Worm (Caenorhabditis elegans) whole organism, mixed stage, embryonic: ENCODE data around the gene R160.6.

Source experiments
- M03D4.4 ChIP-seq: sonication (generic microtip); optimal IDR thresholded peaks from 2 replicates; lab custom pipeline; 2017; ENCODE audit warnings: mild to moderate bottlenecking, missing genetic modification characterization, missing compliant biosample characterization
- bed-3 ChIP-seq: fragments of 200-800 bp; sonication (Bioruptor generic); optimal IDR thresholded peaks from 3 replicates; lab custom pipeline; 2018; ENCODE audit warnings: mild to moderate bottlenecking, missing genetic modification characterization, moderate library complexity, missing compliant biosample characterization
- blmp-1 ChIP-seq: fragments of 150-350 bp; optimal IDR thresholded peaks from 2 replicates; lab custom pipeline; 2014; ENCODE audit warnings: missing biosample characterization, missing genetic modification characterization
- ceh-39 ChIP-seq: fragments of 150-350 bp; optimal IDR thresholded peaks from 2 replicates; lab custom pipeline; 2014; ENCODE audit warnings: missing biosample characterization, missing genetic modification characterization
- ceh-43 ChIP-seq: fragments of 200-800 bp; sonication (Bioruptor generic); optimal IDR thresholded peaks from 2 replicates; lab custom pipeline; 2018; ENCODE audit warnings: mild to moderate bottlenecking, missing genetic modification characterization, moderate library complexity, missing compliant biosample characterization
- ces-1 ChIP-seq: fragments of 150-350 bp; optimal IDR thresholded peaks from 2 replicates; lab custom pipeline; 2014; ENCODE audit warnings: missing biosample characterization, missing genetic modification reagents, missing genetic modification characterization
- cnd-1 ChIP-seq: fragments of 200-800 bp; sonication (Bioruptor generic); optimal IDR thresholded peaks from 2 replicates; lab custom pipeline; 2018; ENCODE audit warnings: mild to moderate bottlenecking, missing genetic modification characterization, missing compliant biosample characterization
- drap-1 ChIP-seq: fragments of 200-800 bp; sonication (Bioruptor generic); optimal IDR thresholded peaks from 3 replicates; lab custom pipeline; 2018; ENCODE audit warnings: mild to moderate bottlenecking, missing genetic modification characterization, missing compliant biosample characterization
- elt-1 ChIP-seq: sonication (generic microtip); optimal IDR thresholded peaks from 2 replicates; lab custom pipeline; 2017; ENCODE audit warnings: missing genetic modification characterization, mild to moderate bottlenecking, missing compliant biosample characterization, antibody characterized with exemption, moderate library complexity, borderline replicate concordance; ENCODE audit not compliant: insufficient read depth
- elt-3 ChIP-seq: fragments of 150-350 bp; optimal IDR thresholded peaks from 2 replicates; lab custom pipeline; 2014; ENCODE audit warnings: missing biosample characterization, missing genetic modification characterization
- flh-1 ChIP-seq: fragments of 200-800 bp; sonication (Bioruptor generic); optimal IDR thresholded peaks from 2 replicates; lab custom pipeline; 2018; ENCODE audit warnings: mild to moderate bottlenecking, missing genetic modification characterization, moderate library complexity, missing compliant biosample characterization
- ham-2 ChIP-seq: fragments of 200-800 bp; sonication (Bioruptor generic); optimal IDR thresholded peaks from 2 replicates; lab custom pipeline; 2018; ENCODE audit warnings: mild to moderate bottlenecking, missing genetic modification characterization, missing compliant biosample characterization
- hlh-1 ChIP-seq: fragments of 150-350 bp; optimal IDR thresholded peaks from 2 replicates; lab custom pipeline; 2014; ENCODE audit warnings: missing biosample characterization, missing genetic modification reagents, missing genetic modification characterization
- lin-13 ChIP-seq: fragments of 150-350 bp; optimal IDR thresholded peaks from 2 replicates; lab custom pipeline; 2014; ENCODE audit warnings: missing biosample characterization, missing genetic modification characterization
- lin-32 ChIP-seq: fragments of 200-800 bp; sonication (Bioruptor generic); optimal IDR thresholded peaks from 2 replicates; lab custom pipeline; 2018; ENCODE audit warnings: mild to moderate bottlenecking, missing genetic modification characterization, missing compliant biosample characterization
- lsy-2 ChIP-seq: fragments of 150-350 bp; optimal IDR thresholded peaks from 2 replicates; lab custom pipeline; 2014; ENCODE audit warnings: missing biosample characterization, missing genetic modification characterization
- mab-5 ChIP-seq: fragments of 150-350 bp; optimal IDR thresholded peaks from 2 replicates; lab custom pipeline; 2014; ENCODE audit warnings: missing biosample characterization, missing genetic modification characterization
- mep-1 ChIP-seq: fragments of 150-350 bp; optimal IDR thresholded peaks from 2 replicates; lab custom pipeline; 2017; ENCODE audit warnings: missing biosample characterization, missing genetic modification reagents, missing genetic modification characterization, inconsistent platforms
- mls-2 ChIP-seq: sonication (generic microtip); optimal IDR thresholded peaks from 2 replicates; lab custom pipeline; 2016; ENCODE audit warnings: mild to moderate bottlenecking, missing genetic modification characterization, moderate library complexity, missing compliant biosample characterization
- nhr-12 ChIP-seq: fragments of 150-350 bp; optimal IDR thresholded peaks from 2 replicates; lab custom pipeline; 2014; ENCODE audit warnings: missing biosample characterization, missing genetic modification characterization
- nhr-2 ChIP-seq: fragments of 150-350 bp; optimal IDR thresholded peaks from 2 replicates; lab custom pipeline; 2014; ENCODE audit warnings: missing biosample characterization, missing genetic modification characterization
- nhr-237 ChIP-seq: fragments of 150-350 bp; optimal IDR thresholded peaks from 2 replicates; lab custom pipeline; 2014; ENCODE audit warnings: missing biosample characterization, missing genetic modification characterization
- nhr-28 ChIP-seq: fragments of 150-350 bp; optimal IDR thresholded peaks from 2 replicates; lab custom pipeline; 2014; ENCODE audit warnings: missing biosample characterization, missing genetic modification characterization
- nhr-76 ChIP-seq: sonication (generic microtip); optimal IDR thresholded peaks from 2 replicates; lab custom pipeline; 2017; ENCODE audit warnings: missing biosample characterization, missing genetic modification characterization
- pha-4 ChIP-seq: fragments of 150-350 bp; optimal IDR thresholded peaks from 2 replicates; lab custom pipeline; 2018; ENCODE audit warnings: missing biosample characterization, missing genetic modification reagents, missing genetic modification characterization
- sem-2 ChIP-seq: fragments of 200-800 bp; sonication (Bioruptor generic); optimal IDR thresholded peaks from 2 replicates; lab custom pipeline; 2018; ENCODE audit warnings: mild to moderate bottlenecking, missing genetic modification characterization, missing compliant biosample characterization
- snpc-4 ChIP-seq: fragments of 150-350 bp; optimal IDR thresholded peaks from 2 replicates; lab custom pipeline; 2014; ENCODE audit warnings: missing biosample characterization, missing genetic modification characterization
- sptf-1 ChIP-seq: sonication (generic microtip); optimal IDR thresholded peaks from 2 replicates; lab custom pipeline; 2017; ENCODE audit warnings: mild to moderate bottlenecking, missing genetic modification characterization, moderate library complexity, missing compliant biosample characterization
- tbx-8 ChIP-seq: fragments of 200-800 bp; sonication (Bioruptor generic); optimal IDR thresholded peaks from 2 replicates; lab custom pipeline; 2018; ENCODE audit warnings: mild to moderate bottlenecking, missing genetic modification characterization, moderate library complexity, missing compliant biosample characterization
- unc-120 ChIP-seq: sonication (generic microtip); optimal IDR thresholded peaks from 2 replicates; lab custom pipeline; 2017; ENCODE audit warnings: missing genetic modification characterization, missing compliant biosample characterization; ENCODE audit not compliant: poor library complexity, severe bottlenecking
- unc-39 ChIP-seq: fragments of 150-350 bp; optimal IDR thresholded peaks from 2 replicates; lab custom pipeline; 2014; ENCODE audit warnings: missing biosample characterization, missing genetic modification characterization
- unc-62 ChIP-seq: fragments of 150-350 bp; optimal IDR thresholded peaks from 2 replicates; lab custom pipeline; 2014; ENCODE audit warnings: missing biosample characterization, missing genetic modification reagents, missing genetic modification characterization
- zip-8 ChIP-seq: fragments of 150-350 bp; optimal IDR thresholded peaks from 2 replicates; lab custom pipeline; 2014; ENCODE audit warnings: missing biosample characterization, missing genetic modification characterization
- ztf-11 ChIP-seq: fragments of 150-350 bp; optimal IDR thresholded peaks from 2 replicates; lab custom pipeline; 2014; ENCODE audit warnings: missing biosample characterization, missing genetic modification characterization

R160.6 gene

DNA sequence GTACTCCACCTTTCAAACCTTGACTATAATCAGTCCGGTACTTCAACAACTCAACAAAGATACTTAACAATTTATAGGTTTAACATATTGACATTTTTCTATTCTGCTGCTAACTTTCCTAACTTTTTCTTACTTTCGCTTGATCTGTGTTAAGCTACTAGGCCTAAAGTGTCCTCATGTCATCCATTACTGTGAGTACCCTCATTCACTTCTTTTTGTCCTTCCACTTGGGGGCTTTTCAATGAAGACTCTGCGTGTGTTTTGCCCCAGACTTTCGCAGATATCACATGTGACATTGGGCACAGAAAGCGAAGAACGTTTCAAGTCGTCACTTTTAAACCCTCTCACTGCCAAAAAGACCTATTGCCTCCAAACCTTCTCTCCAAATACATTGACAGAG lies 31.7 kb upstream of the R160.6 start:
- TF ChIP-seq tbx-8 (no peak), bed-3 (GFP tag; lab: Kevin White, UChicago) (no peak)

- TF ChIP-seq zip-8 (no peak), nhr-28 (tag; lab: Kevin White, UChicago) (no peak), bed-3 (GFP tag; lab: Kevin White, UChicago) (no peak), sem-2 (GFP tag; lab: Kevin White, UChicago) (no peak), lsy-2 (no peak), nhr-2 (no peak), nhr-237 (tag; lab: Kevin White, UChicago) (no peak), lin-32 (GFP tag; lab: Kevin White, UChicago) (no peak), ceh-39 (tag; lab: Kevin White, UChicago) (no peak), mab-5 (no peak), mls-2 (no peak), pha-4 (no peak), nhr-12 (tag; lab: Kevin White, UChicago) (no peak), mep-1 (tag; lab: Kevin White, UChicago) (no peak), lin-13 (tag; lab: Kevin White, UChicago) (no peak), nhr-76 (tag; lab: Kevin White, UChicago) (no peak), elt-1 (tag; lab: Kevin White, UChicago) (no peak), drap-1 (GFP tag; lab: Kevin White, UChicago) (no peak), unc-39 (no peak)
Measured at ce11 chrX:4402854-4403253, 29.8 kb upstream of the R160.6 start, which contains the start of gene D1079.1. Gene D1079.1, plus strand, starts transcription at chrX:4403154.

ce11 chrX:4400296-4400695 lies 27.3 kb upstream of the R160.6 start:
- no peak for TF ChIP-seq nhr-76 (tag; lab: Kevin White, UChicago)
- no peak for TF ChIP-seq ztf-11 (tag; lab: Kevin White, UChicago)
- no peak for TF ChIP-seq bed-3 (GFP tag; lab: Kevin White, UChicago)
- no peak for TF ChIP-seq mep-1 (tag; lab: Kevin White, UChicago)
- no peak for TF ChIP-seq sem-2 (GFP tag; lab: Kevin White, UChicago)
- TF ChIP-seq drap-1 (GFP tag; lab: Kevin White, UChicago): no peak
- no peak for TF ChIP-seq mab-5
- TF ChIP-seq blmp-1 (tag; lab: Kevin White, UChicago): no peak
- no peak for TF ChIP-seq hlh-1 (tag; lab: Kevin White, UChicago)
- TF ChIP-seq flh-1 (GFP tag; lab: Kevin White, UChicago): no peak
- TF ChIP-seq elt-1 (tag; lab: Kevin White, UChicago): no peak

DNA sequence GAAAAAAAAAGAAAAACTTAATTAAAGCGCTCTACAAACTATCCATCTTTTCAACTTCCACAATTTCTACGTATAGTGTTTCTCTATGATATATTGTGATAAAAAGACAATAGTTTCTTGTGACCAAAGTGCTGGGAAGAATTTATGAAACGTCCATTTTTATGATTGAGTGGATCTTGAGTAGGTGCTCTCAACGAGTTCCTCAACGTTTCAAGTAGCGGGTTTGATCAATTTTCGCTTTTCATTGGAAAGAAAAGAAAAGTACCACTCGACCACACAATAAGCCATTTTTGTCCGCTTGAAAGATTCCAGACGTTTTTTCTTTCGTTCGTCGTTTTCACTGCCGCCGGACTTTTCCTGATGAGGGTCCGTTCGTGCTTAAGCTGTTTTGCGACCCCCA lies 24.4 kb upstream of the R160.6 start:
- TF ChIP-seq ztf-11 (tag; lab: Kevin White, UChicago): no peak
- no peak for TF ChIP-seq lin-13 (tag; lab: Kevin White, UChicago)
- no peak for TF ChIP-seq unc-120 (tag; lab: Kevin White, UChicago)
- TF ChIP-seq nhr-237 (tag; lab: Kevin White, UChicago): no peak
- no peak for TF ChIP-seq mab-5
- TF ChIP-seq sem-2 (GFP tag; lab: Kevin White, UChicago): no peak
- TF ChIP-seq pha-4: no peak
- TF ChIP-seq ceh-39 (tag; lab: Kevin White, UChicago): no peak
- no peak for TF ChIP-seq nhr-28 (tag; lab: Kevin White, UChicago)
- TF ChIP-seq sptf-1 (tag; lab: Kevin White, UChicago): no peak
- TF ChIP-seq nhr-2: no peak
- TF ChIP-seq unc-39: no peak
- TF ChIP-seq ces-1 (GFP tag; lab: Kevin White, UChicago): no peak
- no peak for TF ChIP-seq ceh-43 (GFP tag; lab: Kevin White, UChicago)
- TF ChIP-seq snpc-4: no peak
- TF ChIP-seq blmp-1 (tag; lab: Kevin White, UChicago): no peak
- no peak for TF ChIP-seq lsy-2
- TF ChIP-seq elt-1 (tag; lab: Kevin White, UChicago): no peak
- no peak for TF ChIP-seq M03D4.4 (tag; lab: Kevin White, UChicago)

- peak; percentile 33 for TF ChIP-seq pha-4
- TF ChIP-seq ham-2 (GFP tag; lab: Kevin White, UChicago): peak; percentile 67
- TF ChIP-seq mls-2: no peak
- no peak for TF ChIP-seq nhr-12 (tag; lab: Kevin White, UChicago)
- TF ChIP-seq drap-1 (GFP tag; lab: Kevin White, UChicago): peak; percentile 56
- no peak for TF ChIP-seq nhr-76 (tag; lab: Kevin White, UChicago)
- peak; percentile 44 for TF ChIP-seq nhr-237 (tag; lab: Kevin White, UChicago)
- TF ChIP-seq nhr-28 (tag; lab: Kevin White, UChicago): no peak
- peak; percentile 33 for TF ChIP-seq sptf-1 (tag; lab: Kevin White, UChicago)
- TF ChIP-seq cnd-1 (tag; lab: Kevin White, UChicago): peak; percentile 27
- TF ChIP-seq ceh-39 (tag; lab: Kevin White, UChicago): peak; percentile 24
- TF ChIP-seq hlh-1 (tag; lab: Kevin White, UChicago): peak; percentile 26
- no peak for TF ChIP-seq M03D4.4 (tag; lab: Kevin White, UChicago)
- TF ChIP-seq elt-3 (tag; lab: Kevin White, UChicago): peak; percentile 29
- no peak for TF ChIP-seq unc-62 (GFP tag; lab: Kevin White, UChicago)
- peak; percentile 44 for TF ChIP-seq lsy-2
- peak; percentile 45 for TF ChIP-seq mep-1 (tag; lab: Kevin White, UChicago)
- no peak for TF ChIP-seq zip-8
Measured at ce11 chrX:4395073-4395850, 22.2 kb upstream of the R160.6 start.
